Worm (Caenorhabditis elegans) whole organism, young adult: ENCODE measurements around the gene T16G12.4.
A peak's percentile ranks its signal among the peaks of the same experiment; 100 is the strongest.
"Not testable (repeated sequence)": the region's sequence is repeated elsewhere in the genome, so short reads cannot be mapped to it uniquely, and the experiment has no call there.

Experiments used
- B0019.2 ChIP-seq: fragments of 200-800 bp; sonication (Bioruptor generic); conservative IDR thresholded peaks from 2 replicates; pipeline ENCODE4 v1.3.6; 2022; ENCODE audit warnings: missing genetic modification reagents, missing genetic modification characterization, missing compliant biosample characterization
- B0336.3 ChIP-seq: fragments of 200-800 bp; sonication (Bioruptor generic); IDR thresholded peaks from 2 replicates; pipeline ENCODE4 v1.3.6; 2022; ENCODE audit warnings: missing genetic modification characterization, missing compliant biosample characterization
- F49E8.2 ChIP-seq: sonication (generic microtip); optimal IDR thresholded peaks from 3 replicates; lab custom pipeline; 2017; ENCODE audit warnings: missing genetic modification characterization, mild to moderate bottlenecking, missing compliant biosample characterization, antibody characterized with exemption, moderate library complexity; ENCODE audit not compliant: insufficient read depth
- K11D2.4 ChIP-seq: fragments of 200-800 bp; sonication (Bioruptor generic); IDR thresholded peaks from 2 replicates; pipeline ENCODE4 v1.3.6; 2022; ENCODE audit warnings: missing genetic modification reagents, missing genetic modification characterization, missing compliant biosample characterization
- akir-1 ChIP-seq: fragments of 200-800 bp; sonication (Bioruptor generic); optimal IDR thresholded peaks from 2 replicates; lab custom pipeline; 2018; ENCODE audit warnings: mild to moderate bottlenecking, missing genetic modification characterization, moderate library complexity, missing compliant biosample characterization
- athp-1 ChIP-seq: sonication (generic microtip); optimal IDR thresholded peaks from 2 replicates; lab custom pipeline; 2017; ENCODE audit warnings: mild to moderate bottlenecking, missing genetic modification characterization, missing compliant biosample characterization
- attf-3 ChIP-seq: fragments of 200-800 bp; sonication (Bioruptor generic); conservative IDR thresholded peaks from 2 replicates; pipeline ENCODE4 v1.3.6; 2022; ENCODE audit warnings: missing genetic modification reagents, missing genetic modification characterization, missing compliant biosample characterization
- ccch-3 ChIP-seq: fragments of 200-800 bp; sonication (Bioruptor generic); optimal IDR thresholded peaks from 2 replicates; lab custom pipeline; 2018; ENCODE audit warnings: mild to moderate bottlenecking, missing genetic modification characterization, missing compliant biosample characterization
- ceh-27 ChIP-seq: fragments of 200-800 bp; sonication (Bioruptor generic); optimal IDR thresholded peaks from 2 replicates; lab custom pipeline; 2018; ENCODE audit warnings: mild to moderate bottlenecking, missing genetic modification characterization, moderate library complexity, missing compliant biosample characterization
- ceh-58 ChIP-seq: fragments of 200-800 bp; sonication (Bioruptor generic); IDR thresholded peaks from 2 replicates; pipeline ENCODE4 v1.3.6; 2022; ENCODE audit warnings: missing genetic modification characterization, missing compliant biosample characterization
- chd-7 ChIP-seq: sonication (generic microtip); optimal IDR thresholded peaks from 2 replicates; lab custom pipeline; 2016; ENCODE audit warnings: mild to moderate bottlenecking, missing genetic modification characterization, moderate library complexity, missing compliant biosample characterization
- ekl-4 ChIP-seq: fragments of 200-800 bp; sonication (Bioruptor generic); IDR thresholded peaks from 2 replicates; pipeline ENCODE4 v1.3.6; 2022; ENCODE audit warnings: missing genetic modification reagents, missing genetic modification characterization, missing compliant biosample characterization
- ets-4 ChIP-seq: fragments of 200-800 bp; sonication (Bioruptor generic); optimal IDR thresholded peaks from 2 replicates; lab custom pipeline; 2018; ENCODE audit warnings: mild to moderate bottlenecking, missing genetic modification characterization, missing compliant biosample characterization
- gei-17 ChIP-seq: fragments of 200-800 bp; sonication (Bioruptor generic); optimal IDR thresholded peaks from 2 replicates; lab custom pipeline; 2018; ENCODE audit warnings: mild to moderate bottlenecking, missing genetic modification characterization, missing compliant biosample characterization
- lsl-1 ChIP-seq: fragments of 200-800 bp; sonication (Bioruptor generic); optimal IDR thresholded peaks from 2 replicates; lab custom pipeline; 2018; ENCODE audit warnings: mild to moderate bottlenecking, missing genetic modification characterization, moderate library complexity, missing compliant biosample characterization
- madf-3 ChIP-seq: fragments of 200-800 bp; sonication (Bioruptor generic); IDR thresholded peaks from 2 replicates; pipeline ENCODE4 v1.3.6; 2022; ENCODE audit warnings: missing genetic modification reagents, missing genetic modification characterization, missing compliant biosample characterization
- mel-28 ChIP-seq: sonication (generic microtip); optimal IDR thresholded peaks from 2 replicates; lab custom pipeline; 2016; ENCODE audit warnings: borderline replicate concordance, mild to moderate bottlenecking, missing genetic modification characterization, missing compliant biosample characterization
- mxl-1 ChIP-seq: sonication (generic microtip); optimal IDR thresholded peaks from 2 replicates; lab custom pipeline; 2016; ENCODE audit warnings: missing genetic modification characterization, missing compliant biosample characterization
- nfya-2 ChIP-seq: fragments of 200-800 bp; sonication (Bioruptor generic); IDR thresholded peaks from 2 replicates; pipeline ENCODE4 v1.3.6; 2022; ENCODE audit warnings: missing genetic modification reagents, missing genetic modification characterization, missing compliant biosample characterization
- nhr-80 ChIP-seq: sonication (generic microtip); optimal IDR thresholded peaks from 2 replicates; lab custom pipeline; 2016; ENCODE audit warnings: missing genetic modification characterization, missing compliant biosample characterization
- nhr-90 ChIP-seq: sonication (generic microtip); optimal IDR thresholded peaks from 2 replicates; lab custom pipeline; 2016; ENCODE audit warnings: missing genotype, mild to moderate bottlenecking, missing genetic modification characterization, missing compliant biosample characterization
- repo-1 ChIP-seq: sonication (generic microtip); optimal IDR thresholded peaks from 2 replicates; lab custom pipeline; 2017; ENCODE audit warnings: mild to moderate bottlenecking, missing genetic modification characterization, missing compliant biosample characterization
- rpc-1 ChIP-seq, 2 experiments: fragments of 150-350 bp in 1 of 2; sonication (generic microtip) in 1 of 2; optimal IDR thresholded peaks; 2 replicates each; lab custom pipeline; 2014 to 2018; ENCODE audit warnings: missing biosample characterization in 1 of 2, missing genetic modification characterization in 1 of 2, missing genetic modification reagents in 1 of 2, missing genotype in 1 of 2
- sea-2 ChIP-seq: fragments of 200-800 bp; sonication (Bioruptor generic); IDR thresholded peaks from 2 replicates; pipeline ENCODE4 v1.3.6; 2022; ENCODE audit warnings: missing genetic modification characterization, missing compliant biosample characterization
- snpc-1.1 ChIP-seq: sonication (generic microtip); optimal IDR thresholded peaks from 2 replicates; lab custom pipeline; 2017; ENCODE audit warnings: missing genetic modification characterization, mild to moderate bottlenecking, missing compliant biosample characterization, antibody characterized with exemption, moderate library complexity, missing genotype, missing genetic modification reagents; ENCODE audit not compliant: insufficient read depth
- sptf-2 ChIP-seq: fragments of 200-800 bp; sonication (Bioruptor generic); optimal IDR thresholded peaks from 2 replicates; lab custom pipeline; 2018; ENCODE audit warnings: mild to moderate bottlenecking, missing genetic modification characterization, missing compliant biosample characterization
- ztf-6 ChIP-seq: fragments of 200-800 bp; sonication (Bioruptor generic); IDR thresholded peaks from 2 replicates; pipeline ENCODE4 v1.3.6; 2022; ENCODE audit warnings: missing genetic modification reagents, missing genetic modification characterization, missing compliant biosample characterization

T16G12.4 gene

DNA sequence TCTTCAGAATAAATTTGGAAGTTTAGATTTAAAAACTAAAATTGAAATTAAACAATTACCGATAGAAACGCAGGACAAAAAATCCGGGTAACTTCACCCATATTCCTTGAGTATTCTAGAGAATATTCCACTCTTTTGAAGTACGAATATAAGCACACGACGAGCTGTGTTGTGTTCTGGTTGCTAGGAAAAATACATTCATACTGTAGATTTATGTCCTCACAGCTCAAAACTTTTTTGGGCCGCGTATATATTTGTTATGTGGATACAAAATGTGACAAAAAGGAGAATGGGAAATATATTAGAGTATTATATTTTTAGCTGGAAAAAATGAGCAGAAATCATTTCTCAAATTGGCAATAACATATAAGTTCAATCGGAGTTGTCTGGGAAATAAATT lies 24.4 kb upstream of the T16G12.4 start, which contains the start of gene M04D8.5:
TSS of gene M04D8.5 (minus strand) at position 101 of the 400 bp plus-strand sequence.
- TF ChIP-seq snpc-1.1 (tag; lab: Kevin White, UChicago) (no peak), B0019.2 (no peak), nhr-90 (tag; lab: Kevin White, UChicago) (no peak)

DNA sequence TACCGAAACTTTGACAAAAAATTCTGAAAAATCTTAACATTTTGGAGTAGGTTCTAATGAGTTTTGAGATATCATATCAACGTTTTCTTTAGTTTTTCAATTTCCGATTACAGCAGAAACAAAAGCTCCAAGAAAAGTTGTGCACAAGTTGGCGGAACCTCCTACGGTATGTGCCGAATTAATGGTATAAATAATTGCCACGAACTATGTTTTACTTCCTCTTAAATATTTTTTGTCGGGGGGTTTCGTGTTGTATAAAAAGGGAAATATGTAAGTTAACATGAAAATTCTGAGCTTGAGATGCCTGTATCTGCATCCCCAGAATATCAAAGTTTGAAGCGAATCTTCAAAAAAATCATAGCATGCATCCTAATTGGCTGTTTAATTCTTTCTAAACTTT lies 23.7 kb upstream of the T16G12.4 start, which contains the start of gene M04D8.8:
TSS of gene M04D8.8 (plus strand) at position 301 of the 400 bp plus-strand sequence.
- TF ChIP-seq madf-3 (GFP tag; lab: Robert Waterston, UW) (no peak), ceh-58 (GFP tag; lab: Robert Waterston, UW) (no peak), B0336.3 (no peak), snpc-1.1 (tag; lab: Kevin White, UChicago) (no peak)

DNA sequence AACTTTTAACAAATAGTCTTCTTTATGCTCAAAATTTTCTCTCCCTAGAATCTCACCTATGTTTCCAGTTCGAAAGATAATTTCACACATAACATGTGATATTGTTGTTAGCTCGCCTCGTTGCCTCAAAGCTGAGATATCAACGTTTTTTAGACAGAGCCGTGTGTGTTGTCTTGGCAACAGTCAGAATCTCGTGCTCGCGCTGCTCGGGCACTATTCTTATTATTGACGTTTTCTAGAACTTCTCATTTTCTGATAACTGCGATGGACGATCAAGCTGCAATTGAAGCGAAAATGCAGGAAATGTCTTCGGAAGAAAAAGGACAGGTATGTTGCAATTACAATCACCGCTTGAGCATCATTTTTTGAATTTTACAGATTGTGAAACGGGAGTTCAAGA lies 21.8 kb upstream of the T16G12.4 start, which contains the start of gene xbx-3:
TSS of gene xbx-3 (plus strand) at position 163 of the 400 bp plus-strand sequence.
- no peak for TF ChIP-seq chd-7 (tag; lab: Kevin White, UChicago)
- TF ChIP-seq mxl-1 (tag; lab: Kevin White, UChicago) = no peak
- no peak for TF ChIP-seq sea-2 (GFP tag; lab: Robert Waterston, UW)

DNA sequence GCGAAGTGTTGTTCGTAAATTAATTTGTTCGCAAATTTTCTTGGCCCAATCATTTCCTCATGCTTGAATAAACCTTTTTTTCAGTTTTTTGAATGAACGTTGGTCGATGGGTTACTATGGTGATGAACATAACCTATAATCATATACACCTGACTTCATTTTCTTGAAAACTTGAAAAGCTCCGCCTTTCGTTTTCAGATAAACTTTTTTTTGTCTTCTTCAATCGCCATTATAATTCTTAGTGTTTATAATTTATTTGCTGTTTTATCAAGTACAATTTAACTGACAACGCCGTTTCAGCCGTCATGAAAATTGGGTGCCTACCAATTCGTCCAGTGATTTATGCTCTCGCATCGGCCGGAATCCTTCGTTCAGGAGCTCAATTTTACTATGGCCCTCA lies 20.5 kb upstream of the T16G12.4 start, which contains the start of gene M04D8.7:
TSS of gene M04D8.7 (plus strand) at position 301 of the 400 bp plus-strand sequence.
- TF ChIP-seq akir-1 (GFP tag; lab: Kevin White, UChicago) (no peak), gei-17 (no peak), athp-1 (no peak)

DNA sequence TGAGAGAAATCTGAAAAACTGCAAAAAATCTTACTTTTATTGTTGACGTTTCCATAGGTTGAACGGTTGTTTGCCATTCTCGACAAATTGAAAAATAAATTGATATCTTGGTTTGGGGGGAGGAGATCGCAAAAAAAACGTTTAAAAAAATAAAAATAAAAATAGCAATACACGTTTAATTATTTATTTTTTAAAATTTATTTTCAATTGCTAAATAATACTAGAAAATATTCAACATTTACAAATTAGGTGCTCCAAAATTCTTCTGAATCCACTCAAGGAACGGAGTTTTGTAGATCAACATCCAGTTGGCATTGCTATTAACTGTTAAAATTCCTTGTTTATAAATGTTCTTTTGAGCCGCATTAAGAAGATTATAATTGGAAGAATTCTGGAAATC lies 17.6 kb upstream of the T16G12.4 start, which contains the start of gene T16G12.7:
TSS of gene T16G12.7 (minus strand) at position 101 of the 400 bp plus-strand sequence.
- TF ChIP-seq mel-28 = no peak
- TF ChIP-seq attf-3 (GFP tag; lab: Robert Waterston, UW) = no peak
- no peak for TF ChIP-seq gei-17
- no peak for TF ChIP-seq B0336.3
- TF ChIP-seq sea-2 (GFP tag; lab: Robert Waterston, UW) = no peak
- no peak for TF ChIP-seq ekl-4
- TF ChIP-seq ets-4 (GFP tag; lab: Kevin White, UChicago) = no peak
- no peak for TF ChIP-seq lsl-1 (GFP tag; lab: Kevin White, UChicago)
- TF ChIP-seq repo-1 (tag; lab: Kevin White, UChicago) = no peak
- TF ChIP-seq rpc-1 (optimal IDR thresholded peaks at IDR 0.05; lab: Kevin White, UChicago) = no peak
- no peak for TF ChIP-seq rpc-1 (tag; optimal IDR thresholded peaks at IDR 0.05; lab: Kevin White, UChicago)
- TF ChIP-seq F49E8.2 (tag; lab: Kevin White, UChicago) = no peak

DNA sequence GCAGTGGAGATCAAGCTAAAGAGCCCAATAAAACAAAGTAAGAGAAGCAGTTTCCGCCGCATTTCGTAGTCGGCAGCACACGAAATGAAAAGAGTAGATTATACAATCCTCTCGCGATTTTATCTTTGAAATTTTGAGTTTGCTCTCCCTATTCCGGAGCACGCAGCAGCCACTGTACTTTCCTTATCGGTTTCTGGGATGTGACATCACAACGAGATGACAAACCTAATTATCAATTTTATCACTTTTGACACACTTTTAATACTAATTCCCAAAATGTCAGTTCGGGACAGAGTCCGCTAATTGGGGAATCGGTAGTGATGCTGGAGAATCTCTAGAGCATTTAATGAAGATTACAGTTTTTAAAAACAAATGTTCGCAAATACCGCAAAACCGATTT lies 7.9 kb upstream of the T16G12.4 start, which contains the start of gene T16G12.1:
TSS of gene T16G12.1 (minus strand) at position 176 of the 400 bp plus-strand sequence.
- no peak for TF ChIP-seq ceh-27 (GFP tag; lab: Kevin White, UChicago)
- TF ChIP-seq K11D2.4 (GFP tag; lab: Robert Waterston, UW) = no peak
- no peak for TF ChIP-seq sptf-2
- TF ChIP-seq ztf-6 (GFP tag; lab: Robert Waterston, UW) = no peak
- TF ChIP-seq nhr-80 (tag; lab: Kevin White, UChicago) = peak; percentile 68
- TF ChIP-seq nfya-2 (GFP tag; lab: Robert Waterston, UW) = no peak

DNA sequence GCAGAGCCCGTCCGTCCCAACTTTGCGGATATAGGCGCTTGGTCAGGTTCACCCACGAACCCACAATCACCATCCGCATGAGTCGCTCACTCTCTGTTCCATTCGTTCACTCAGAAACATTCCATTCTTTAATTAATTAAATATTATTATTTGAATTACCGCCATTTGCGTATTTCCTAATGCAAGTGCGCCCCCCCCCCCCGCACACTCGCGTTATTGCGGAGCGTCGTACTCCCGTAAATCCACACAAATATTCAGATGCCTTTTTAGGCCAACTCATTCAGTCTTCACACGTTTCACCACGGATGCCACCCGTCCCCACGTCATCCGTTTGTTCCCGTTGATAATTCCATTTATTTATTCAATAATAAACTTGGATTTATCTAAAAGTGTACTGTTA lies 7.3 kb upstream of the T16G12.4 start, which contains the start of gene T16G12.3:
TSS of gene T16G12.3 (plus strand) at position 301 of the 400 bp plus-strand sequence.
- not testable (repeated sequence) for TF ChIP-seq ccch-3 (GFP tag; lab: Kevin White, UChicago); B0336.3; snpc-1.1 (tag; lab: Kevin White, UChicago)
- TF ChIP-seq, all 124 proteins: peak for 0; not testable (repeated sequence) for 124
